Worm (Caenorhabditis elegans): ENCODE data around the gene lap-1.

The lap-1 gene

DNA sequence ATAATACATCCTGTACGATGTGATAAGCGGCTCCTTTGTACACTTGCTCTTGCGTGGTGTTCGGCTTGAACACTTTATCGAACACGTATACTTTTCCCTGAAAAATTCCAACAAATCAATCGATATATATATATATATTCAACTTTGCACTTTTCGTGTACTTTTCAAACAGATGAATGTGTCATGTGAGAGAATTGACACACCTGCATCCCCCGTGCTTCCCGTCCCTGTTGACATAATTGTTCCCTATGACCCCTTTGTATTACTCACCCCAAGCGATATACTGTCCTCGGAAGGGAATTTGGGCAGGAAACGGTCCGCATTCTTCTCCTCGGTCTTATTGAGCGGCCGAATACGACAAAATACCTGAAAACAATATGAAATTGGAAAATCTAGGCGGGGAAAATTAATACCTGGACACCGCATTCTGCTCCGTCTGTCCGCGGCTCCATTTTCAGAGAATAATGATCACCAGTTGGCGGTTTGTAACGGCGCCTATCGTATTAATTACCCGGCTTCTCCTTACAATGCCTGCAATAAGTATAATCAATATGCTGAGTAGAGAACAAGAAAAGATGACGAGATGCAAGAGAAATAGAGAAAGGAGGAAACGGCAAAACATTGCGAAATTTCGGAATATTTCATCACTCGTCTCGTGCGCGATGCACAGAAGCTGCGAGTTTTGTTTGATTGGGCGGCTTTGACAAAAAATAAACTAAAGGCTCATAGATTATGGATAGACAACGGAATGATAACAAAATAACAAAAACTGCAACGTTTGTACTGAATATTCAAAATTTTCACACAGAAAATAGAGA is 46.9 kb downstream of the lap-1 start, which contains the start of gene unc-116:
TSS of gene unc-116 (minus strand) at position 531 of the 818 bp plus-strand sequence.
- TF ChIP-seq arid-1 (GFP tag; conservative IDR thresholded peaks at IDR 0.05) (no peak), unc-39 (tag; optimal IDR thresholded peaks at IDR 0.05) (no peak), daf-16 (GFP tag; optimal IDR thresholded peaks at IDR 0.05) (no peak), daf-16 (tag; optimal IDR thresholded peaks at IDR 0.05) (no peak), ceh-62 (tag; optimal IDR thresholded peaks at IDR 0.05) (no peak), pha-4 (GFP tag; IDR thresholded peaks at IDR 0.05) (no peak), pha-4 (tag; optimal IDR thresholded peaks at IDR 0.05) (peak; percentile 8), lir-3 (tag; optimal IDR thresholded peaks at IDR 0.05) (no peak), nhr-102 (tag; optimal IDR thresholded peaks at IDR 0.05) (no peak), tra-1 (GFP tag; IDR thresholded peaks at IDR 0.05) (no peak), nhr-25 (tag; optimal IDR thresholded peaks at IDR 0.05; ENCODE audit: borderline replicate concordance, insufficient read depth) (no peak), T20F7.1 (GFP tag; optimal IDR thresholded peaks at IDR 0.05) (peak; percentile 42), dmd-6 (GFP tag; IDR thresholded peaks at IDR 0.05) (no peak), egl-27 (tag; optimal IDR thresholded peaks at IDR 0.05) (no peak), ama-1 (optimal IDR thresholded peaks at IDR 0.05) (no peak), vab-7 (GFP tag; IDR thresholded peaks at IDR 0.05) (no peak), ztf-7 (tag; optimal IDR thresholded peaks at IDR 0.05) (no peak), nhr-11 (tag; optimal IDR thresholded peaks at IDR 0.05) (peak; percentile 22), lsy-2 (tag; optimal IDR thresholded peaks at IDR 0.05) (peak; percentile 3 to 72), cey-2 (tag; optimal IDR thresholded peaks at IDR 0.05; ENCODE audit: borderline replicate concordance, insufficient read depth) (no peak), mdl-1 (tag; optimal IDR thresholded peaks at IDR 0.05) (peak; percentile 37 to 76), dpl-1 (GFP tag; optimal IDR thresholded peaks at IDR 0.05) (peak; percentile 34), zip-11 (GFP tag; IDR thresholded peaks at IDR 0.05) (no peak), mep-1 (tag; optimal IDR thresholded peaks at IDR 0.05) (no peak), unc-62 (GFP tag; optimal IDR thresholded peaks at IDR 0.05 in 1 of 2) (no peak), unc-62 (tag; optimal IDR thresholded peaks at IDR 0.05) (no peak), fkh-10 (GFP tag; optimal IDR thresholded peaks at IDR 0.05) (no peak), set-16 (GFP tag; IDR thresholded peaks at IDR 0.05) (0 out of 2 replicates have a peak, but pooled peaks have one; percentile 7), daf-12 (tag; optimal IDR thresholded peaks at IDR 0.05) (no peak), Y75B8A.6 (GFP tag; IDR thresholded peaks at IDR 0.05) (no peak), nhr-41 (GFP tag; IDR thresholded peaks at IDR 0.05) (no peak), mxl-2 (GFP tag; conservative IDR thresholded peaks at IDR 0.05) (no peak), ceh-32 (tag; optimal IDR thresholded peaks at IDR 0.05; ENCODE audit: poor library complexity) (no peak), F10B5.3 (tag; optimal IDR thresholded peaks at IDR 0.05) (no peak), egl-43 (GFP tag; IDR thresholded peaks at IDR 0.05) (0 out of 2 replicates have a peak, but pooled peaks have one; percentile 28), dmd-9 (GFP tag; IDR thresholded peaks at IDR 0.05) (0 out of 2 replicates have a peak, but pooled peaks have one; percentile 31), hmg-1.1 (GFP tag; IDR thresholded peaks at IDR 0.05) (peak; percentile 51), hlh-30 (tag; optimal IDR thresholded peaks at IDR 0.05; ENCODE audit: insufficient read depth) (peak; percentile 79), F49E8.2 (tag; optimal IDR thresholded peaks at IDR 0.05; ENCODE audit: borderline replicate concordance) (no peak), dmd-8 (GFP tag; IDR thresholded peaks at IDR 0.05) (no peak), aha-1 (tag) (peak; percentile 33), ZK337.2 (GFP tag; IDR thresholded peaks at IDR 0.05) (no peak), mxl-3 (GFP tag; optimal IDR thresholded peaks at IDR 0.05) (no peak), mes-2 (tag; optimal IDR thresholded peaks at IDR 0.05; ENCODE audit: poor library complexity, severe bottlenecking) (peak; percentile 34), nhr-48 (tag; optimal IDR thresholded peaks at IDR 0.05) (no peak), lin-29 (GFP tag; IDR thresholded peaks at IDR 0.05) (no peak), ceh-20 (GFP tag; IDR thresholded peaks at IDR 0.05) (no peak), daf-8 (GFP tag; IDR thresholded peaks at IDR 0.05) (no peak), T26A8.4 (GFP tag; IDR thresholded peaks at IDR 0.05) (peak; percentile 22; the same call in 1 of the 2 replicates), rbr-2 (tag; optimal IDR thresholded peaks at IDR 0.05) (no peak)
